Worm (Caenorhabditis elegans) whole organism, midembryonic: ENCODE results near the gene efhd-1.
A peak's percentile ranks its signal among the peaks of the same experiment; 100 is the strongest.

Experiments
- T22C8.4 ChIP-seq: fragments of 200-800 bp; sonication (Bioruptor generic); IDR thresholded peaks from 2 replicates; pipeline ENCODE4 v1.3.6; 2022; ENCODE audit warnings: missing genetic modification characterization, missing compliant biosample characterization
- cog-1 ChIP-seq: sonication (generic microtip); optimal IDR thresholded peaks from 2 replicates; lab custom pipeline; 2016; ENCODE audit warnings: missing genetic modification characterization, missing compliant biosample characterization
- flt-1 ChIP-seq: fragments of 200-800 bp; sonication (Bioruptor generic); IDR thresholded peaks from 2 replicates; pipeline ENCODE4 v1.3.6; 2022; ENCODE audit warnings: missing genetic modification characterization, missing compliant biosample characterization
- klf-2 ChIP-seq: fragments of 200-800 bp; sonication (Bioruptor generic); conservative IDR thresholded peaks from 2 replicates; pipeline ENCODE4 v1.3.6; 2022; ENCODE audit warnings: missing genetic modification reagents, missing genetic modification characterization, missing compliant biosample characterization
- med-1 ChIP-seq: sonication (generic microtip); optimal IDR thresholded peaks from 2 replicates; lab custom pipeline; 2017; ENCODE audit warnings: missing genetic modification characterization, mild to moderate bottlenecking, missing compliant biosample characterization, antibody characterized with exemption, missing genetic modification reagents; ENCODE audit not compliant: insufficient read depth
- ref-1 ChIP-seq: fragments of 200-800 bp; sonication (Bioruptor generic); conservative IDR thresholded peaks from 2 replicates; pipeline ENCODE4 v1.3.6; 2022; ENCODE audit warnings: missing genetic modification reagents, missing genetic modification characterization, missing compliant biosample characterization
- tab-1 ChIP-seq: fragments of 200-800 bp; sonication (Bioruptor generic); IDR thresholded peaks from 2 replicates; pipeline ENCODE4 v1.3.6; 2022; ENCODE audit warnings: missing genetic modification characterization, missing compliant biosample characterization
- ztf-23 ChIP-seq: fragments of 200-800 bp; sonication (Bioruptor generic); IDR thresholded peaks from 2 replicates; pipeline ENCODE4 v1.3.6; 2022; ENCODE audit warnings: missing genetic modification reagents, missing genetic modification characterization, missing compliant biosample characterization
- ztf-29 ChIP-seq: fragments of 200-800 bp; sonication (Bioruptor generic); IDR thresholded peaks from 2 replicates; pipeline ENCODE4 v1.3.6; 2022; ENCODE audit warnings: missing genetic modification reagents, missing genetic modification characterization, missing compliant biosample characterization

Gene efhd-1

ce11 chrII:14178233-14178969, at the start of gene efhd-1:
TSS of gene efhd-1 (plus strand) at chrII:14178814.
- TF ChIP-seq flt-1 (GFP tag; lab: Robert Waterston, UW) (no peak), T22C8.4 (GFP tag; lab: Robert Waterston, UW) (no peak), ref-1 (no peak), med-1 (GFP tag; lab: Kevin White, UChicago) (no peak), cog-1 (tag; lab: Kevin White, UChicago) (no peak), ztf-23 (GFP tag; lab: Robert Waterston, UW) (no peak), tab-1 (GFP tag; lab: Robert Waterston, UW) (no peak), ztf-29 (no peak), klf-2 (GFP tag; lab: Robert Waterston, UW) (no peak)

ce11 chrII:14129191-14129590, 49.4 kb upstream of the efhd-1 start:
- TF ChIP-seq ztf-29 (no peak), klf-2 (GFP tag; lab: Robert Waterston, UW) (no peak), flt-1 (GFP tag; lab: Robert Waterston, UW) (no peak), T22C8.4 (GFP tag; lab: Robert Waterston, UW) (no peak), cog-1 (tag; lab: Kevin White, UChicago) (no peak), ztf-23 (GFP tag; lab: Robert Waterston, UW) (no peak), med-1 (GFP tag; lab: Kevin White, UChicago) (no peak), ref-1 (no peak), tab-1 (GFP tag; lab: Robert Waterston, UW) (no peak)

- TF ChIP-seq tab-1 (GFP tag; lab: Robert Waterston, UW) (no peak), ztf-23 (GFP tag; lab: Robert Waterston, UW) (no peak), T22C8.4 (GFP tag; lab: Robert Waterston, UW) (no peak), cog-1 (tag; lab: Kevin White, UChicago) (no peak), ref-1 (no peak)
These were observed 45.9 kb upstream of the efhd-1 start, which contains the start of gene algn-3 for ce11 chrII:14132733-14133132. TSS of gene algn-3 (minus strand) at chrII:14132833.

- TF ChIP-seq cog-1 (tag; lab: Kevin White, UChicago) (no peak), tab-1 (GFP tag; lab: Robert Waterston, UW) (no peak), ztf-29 (no peak), ref-1 (no peak), flt-1 (GFP tag; lab: Robert Waterston, UW) (no peak), T22C8.4 (GFP tag; lab: Robert Waterston, UW) (no peak), ztf-23 (GFP tag; lab: Robert Waterston, UW) (no peak), med-1 (GFP tag; lab: Kevin White, UChicago) (no peak), klf-2 (GFP tag; lab: Robert Waterston, UW) (no peak)
These were observed 42.3 kb upstream of the efhd-1 start for ce11 chrII:14136302-14136701.

- TF ChIP-seq ref-1: no peak
These were observed 41.1 kb upstream of the efhd-1 start, which contains the start of gene K09E4.1 for ce11 chrII:14137538-14137937. TSS of gene K09E4.1 (plus strand) at chrII:14137838.

ce11 chrII:14138849-14139419, 39.7 kb upstream of the efhd-1 start:
- TF ChIP-seq cog-1 (tag; lab: Kevin White, UChicago): no peak
- TF ChIP-seq tab-1 (GFP tag; lab: Robert Waterston, UW): no peak
- no peak for TF ChIP-seq T22C8.4 (GFP tag; lab: Robert Waterston, UW)
- TF ChIP-seq med-1 (GFP tag; lab: Kevin White, UChicago): no peak

ce11 chrII:14142098-14142554, 36.5 kb upstream of the efhd-1 start, which contains the start of gene cacn-1:
TSS of gene cacn-1 (minus strand) at chrII:14142148.
- 0 out of 2 replicates have a peak, but pooled peaks have one; percentile 43 for TF ChIP-seq klf-2 (GFP tag; lab: Robert Waterston, UW)
- TF ChIP-seq tab-1 (GFP tag; lab: Robert Waterston, UW): 0 out of 2 replicates have a peak, but pooled peaks have one; percentile 45
- TF ChIP-seq flt-1 (GFP tag; lab: Robert Waterston, UW): 0 out of 2 replicates have a peak, but pooled peaks have one; percentile 9
- TF ChIP-seq ztf-23 (GFP tag; lab: Robert Waterston, UW): peak; percentile 80
- peak; percentile 27; the same call in 1 of the 2 replicates for TF ChIP-seq ztf-29

ce11 chrII:14143838-14144268, 34.8 kb upstream of the efhd-1 start, which contains the start of gene W03H9.2:
TSS of gene W03H9.2 (minus strand) at chrII:14143869.
- peak; percentile 80 for TF ChIP-seq ztf-23 (GFP tag; lab: Robert Waterston, UW)
- no peak for TF ChIP-seq ref-1
- TF ChIP-seq tab-1 (GFP tag; lab: Robert Waterston, UW): no peak
- 0 out of 2 replicates have a peak, but pooled peaks have one; percentile 56 for TF ChIP-seq ztf-29
- peak; percentile 66 for TF ChIP-seq flt-1 (GFP tag; lab: Robert Waterston, UW)
- TF ChIP-seq cog-1 (tag; lab: Kevin White, UChicago): peak; percentile 92
- TF ChIP-seq T22C8.4 (GFP tag; lab: Robert Waterston, UW): no peak
- TF ChIP-seq klf-2 (GFP tag; lab: Robert Waterston, UW): peak; percentile 78
- TF ChIP-seq med-1 (GFP tag; lab: Kevin White, UChicago): no peak

- TF ChIP-seq ztf-29: no peak
- no peak for TF ChIP-seq med-1 (GFP tag; lab: Kevin White, UChicago)
- no peak for TF ChIP-seq T22C8.4 (GFP tag; lab: Robert Waterston, UW)
- TF ChIP-seq tab-1 (GFP tag; lab: Robert Waterston, UW): no peak
- TF ChIP-seq ztf-23 (GFP tag; lab: Robert Waterston, UW): no peak
- no peak for TF ChIP-seq ref-1
- no peak for TF ChIP-seq klf-2 (GFP tag; lab: Robert Waterston, UW)
These were observed 28.6 kb upstream of the efhd-1 start, which contains the start of gene W03H9.1 for ce11 chrII:14150031-14150430. TSS of gene W03H9.1 (minus strand) at chrII:14150131.
